Fruit fly (Drosophila melanogaster) whole organism, pupa: ENCODE data around the gene TwdlC.

Experiments
- CG10348 ChIP-seq: fragments of 200-800 bp; sonication (Bioruptor generic); IDR thresholded peaks from 2 replicates; pipeline ENCODE4 v1.3.6; 2022; ENCODE audit warnings: missing biosample characterization, missing genetic modification characterization
- CG12605 ChIP-seq: fragments of 200-800 bp; sonication (Bioruptor generic); IDR thresholded peaks from 2 replicates; pipeline ENCODE4 v1.3.6; 2022; ENCODE audit warnings: missing biosample characterization, missing genetic modification characterization
- CG13204 ChIP-seq: fragments of 200-800 bp; sonication (Bioruptor generic); optimal IDR thresholded peaks from 2 replicates; lab custom pipeline; 2018; ENCODE audit warnings: missing biosample characterization, mild to moderate bottlenecking, missing genetic modification characterization, moderate library complexity
- CG14655 ChIP-seq: fragments of 200-800 bp; sonication (Bioruptor generic); optimal IDR thresholded peaks from 3 replicates; lab custom pipeline; 2017; ENCODE audit warnings: mild to moderate bottlenecking, missing biosample characterization, missing genetic modification reagents, missing genetic modification characterization
- CG15710 ChIP-seq: fragments of 200-800 bp; sonication (Bioruptor generic); optimal IDR thresholded peaks from 2 replicates; lab custom pipeline; 2018; ENCODE audit warnings: missing biosample characterization, mild to moderate bottlenecking, missing genetic modification characterization, moderate library complexity
- CG17806 ChIP-seq: fragments of 200-800 bp; sonication (Bioruptor generic); optimal IDR thresholded peaks from 2 replicates; lab custom pipeline; 2018; ENCODE audit warnings: missing biosample characterization, mild to moderate bottlenecking, missing genetic modification characterization, moderate library complexity
- CG32121 ChIP-seq: fragments of 200-800 bp; sonication (Bioruptor generic); IDR thresholded peaks from 2 replicates; pipeline ENCODE4 v1.3.6; 2022; ENCODE audit warnings: missing biosample characterization, missing genetic modification characterization
- CG34367 ChIP-seq: fragments of 200-800 bp; sonication (Bioruptor generic); optimal IDR thresholded peaks from 2 replicates; lab custom pipeline; 2018; ENCODE audit warnings: missing biosample characterization, mild to moderate bottlenecking, missing genetic modification characterization
- CG4496 ChIP-seq: fragments of 200-800 bp; sonication (Bioruptor generic); IDR thresholded peaks from 3 replicates; pipeline ENCODE4 v1.3.6; 2022; ENCODE audit warnings: missing biosample characterization, missing genetic modification characterization
- CG8159 ChIP-seq: fragments of 200-800 bp; sonication (Bioruptor generic); optimal IDR thresholded peaks from 3 replicates; lab custom pipeline; 2018; ENCODE audit warnings: missing biosample characterization, mild to moderate bottlenecking, missing genetic modification characterization, moderate library complexity
- CG8301 ChIP-seq: fragments of 200-800 bp; sonication (Bioruptor generic); optimal IDR thresholded peaks from 2 replicates; lab custom pipeline; 2018; ENCODE audit warnings: missing biosample characterization, mild to moderate bottlenecking, missing genetic modification characterization
- CG9948 ChIP-seq: fragments of 200-800 bp; sonication (Bioruptor generic); optimal IDR thresholded peaks from 2 replicates; lab custom pipeline; 2018; ENCODE audit warnings: missing biosample characterization, mild to moderate bottlenecking, missing genetic modification characterization, moderate library complexity
- D1 ChIP-seq: fragments of 200-800 bp; sonication (Bioruptor generic); optimal IDR thresholded peaks from 2 replicates; lab custom pipeline; 2018; ENCODE audit warnings: missing biosample characterization, mild to moderate bottlenecking, missing genetic modification characterization, moderate library complexity
- EcR ChIP-seq: fragments of 200-800 bp; sonication (Bioruptor generic); optimal IDR thresholded peaks from 3 replicates; lab custom pipeline; 2019; ENCODE audit warnings: missing biosample characterization, missing genetic modification characterization, mild to moderate bottlenecking, moderate library complexity, missing genetic modification reagents
- Ets98B ChIP-seq: fragments of 200-800 bp; sonication (Bioruptor generic); IDR thresholded peaks from 2 replicates; pipeline ENCODE4 v1.3.6; 2022; ENCODE audit warnings: missing biosample characterization, missing genetic modification characterization
- Pif1A ChIP-seq: fragments of 200-800 bp; sonication (Bioruptor generic); optimal IDR thresholded peaks from 3 replicates; lab custom pipeline; 2016; ENCODE audit warnings: missing biosample characterization, missing genetic modification characterization
- Pif1B ChIP-seq: fragments of 200-800 bp; sonication (Bioruptor generic); optimal IDR thresholded peaks from 3 replicates; lab custom pipeline; 2016; ENCODE audit warnings: missing biosample characterization, missing genetic modification characterization
- Snoo ChIP-seq: fragments of 200-800 bp; sonication (Bioruptor generic); optimal IDR thresholded peaks from 3 replicates; lab custom pipeline; 2017; ENCODE audit warnings: missing biosample characterization, mild to moderate bottlenecking, missing genetic modification characterization, inconsistent platforms
- fd96Ca ChIP-seq: fragments of 200-800 bp; sonication (Bioruptor generic); IDR thresholded peaks from 3 replicates; pipeline ENCODE4 v1.3.6; 2022; ENCODE audit warnings: missing biosample characterization, missing genetic modification characterization
- gl ChIP-seq: fragments of 200-800 bp; sonication (Bioruptor generic); optimal IDR thresholded peaks from 2 replicates; lab custom pipeline; 2018; ENCODE audit warnings: missing biosample characterization, mild to moderate bottlenecking, missing genetic modification characterization
- rn ChIP-seq: fragments of 200-800 bp; sonication (Bioruptor generic); IDR thresholded peaks from 2 replicates; pipeline ENCODE4 v1.3.6; 2022; ENCODE audit warnings: missing biosample characterization, missing genetic modification characterization

Gene TwdlC

dm6 chr3R:26966385-26966784 is 28.2 kb upstream of the TwdlC start, which contains the start of gene Gr97a:
Gene Gr97a, minus strand, starts transcription at chr3R:26966485.
- TF ChIP-seq fd96Ca (GFP tag; lab: Robert Waterston, UW), result no peak
- TF ChIP-seq CG4496 (GFP tag; lab: Robert Waterston, UW), result no peak
- no peak for TF ChIP-seq CG15710 (tag; lab: Kevin White, UChicago)
- no peak for TF ChIP-seq CG8301 (tag; lab: Kevin White, UChicago)
- TF ChIP-seq CG8159, result no peak
- no peak for TF ChIP-seq Pif1B
- no peak for TF ChIP-seq rn (GFP tag; lab: Robert Waterston, UW)

dm6 chr3R:26966794-26967323 is 27.8 kb upstream of the TwdlC start, which contains the start of gene CG5521:
Gene CG5521, plus strand, starts transcription at chr3R:26966930.
- no peak for TF ChIP-seq Pif1A (GFP tag; lab: Kevin White, UChicago)
- TF ChIP-seq CG9948 (tag; lab: Kevin White, UChicago), result no peak
- no peak for TF ChIP-seq CG8301 (tag; lab: Kevin White, UChicago)
- no peak for TF ChIP-seq CG12605 (GFP tag; lab: Robert Waterston, UW)
- TF ChIP-seq rn (GFP tag; lab: Robert Waterston, UW), result no peak
- no peak for TF ChIP-seq CG17806 (tag; lab: Kevin White, UChicago)
- TF ChIP-seq CG32121 (GFP tag; lab: Robert Waterston, UW), result no peak
- TF ChIP-seq CG10348, result no peak
- no peak for TF ChIP-seq gl (tag; lab: Kevin White, UChicago)
- peak; percentile 53 for TF ChIP-seq CG13204
- TF ChIP-seq Ets98B, result no peak
- no peak for TF ChIP-seq Snoo (tag; lab: Kevin White, UChicago)
- no peak for TF ChIP-seq EcR (GFP tag; lab: Kevin White, UChicago)
- no peak for TF ChIP-seq CG14655
- peak; percentile 45; the same call in 1 of the 3 replicates for TF ChIP-seq CG4496 (GFP tag; lab: Robert Waterston, UW)
- peak; percentile 25 for TF ChIP-seq D1 (tag; lab: Kevin White, UChicago)
- no peak for TF ChIP-seq fd96Ca (GFP tag; lab: Robert Waterston, UW)
- no peak for TF ChIP-seq Pif1B
- TF ChIP-seq CG15710 (tag; lab: Kevin White, UChicago), result no peak
- TF ChIP-seq CG8159, result no peak
- TF ChIP-seq CG34367 (tag; lab: Kevin White, UChicago), result no peak

- peak; percentile 77 for TF ChIP-seq CG4496 (GFP tag; lab: Robert Waterston, UW)
- TF ChIP-seq CG8159, result peak; percentile 49
- TF ChIP-seq CG15710 (tag; lab: Kevin White, UChicago), result peak; percentile 9
- peak; percentile 75 for TF ChIP-seq CG32121 (GFP tag; lab: Robert Waterston, UW)
- no peak for TF ChIP-seq CG10348
- TF ChIP-seq CG12605 (GFP tag; lab: Robert Waterston, UW), result peak; percentile 1; the same call in 1 of the 2 replicates
- TF ChIP-seq CG34367 (tag; lab: Kevin White, UChicago), result peak; percentile 8
- peak; percentile 71; the same call in 2 of the 3 replicates for TF ChIP-seq fd96Ca (GFP tag; lab: Robert Waterston, UW)
- TF ChIP-seq Snoo (tag; lab: Kevin White, UChicago), result peak; percentile 38
- peak; percentile 67 for TF ChIP-seq Ets98B
- no peak for TF ChIP-seq Pif1A (GFP tag; lab: Kevin White, UChicago)
- TF ChIP-seq D1 (tag; lab: Kevin White, UChicago), result no peak
- peak; percentile 39 for TF ChIP-seq CG8301 (tag; lab: Kevin White, UChicago)
- TF ChIP-seq Pif1B, result peak; percentile 3
- peak; percentile 46 for TF ChIP-seq CG14655
- no peak; the same call in 1 of the 2 replicates for TF ChIP-seq rn (GFP tag; lab: Robert Waterston, UW)
- TF ChIP-seq CG17806 (tag; lab: Kevin White, UChicago), result no peak
- peak; percentile 5 for TF ChIP-seq CG9948 (tag; lab: Kevin White, UChicago)
Observed at dm6 chr3R:26967587-26968312, 26.9 kb upstream of the TwdlC start.

dm6 chr3R:26968313-26968605 is 26.4 kb upstream of the TwdlC start:
- no peak for TF ChIP-seq gl (tag; lab: Kevin White, UChicago)
- TF ChIP-seq CG9948 (tag; lab: Kevin White, UChicago), result no peak
- no peak for TF ChIP-seq fd96Ca (GFP tag; lab: Robert Waterston, UW)
- TF ChIP-seq Snoo (tag; lab: Kevin White, UChicago), result no peak
- TF ChIP-seq CG8159, result no peak
- TF ChIP-seq, all 21 proteins: peak for 0

- TF ChIP-seq gl (tag; lab: Kevin White, UChicago) (peak; percentile 21), CG9948 (tag; lab: Kevin White, UChicago) (peak; percentile 51), D1 (tag; lab: Kevin White, UChicago) (no peak), CG34367 (tag; lab: Kevin White, UChicago) (peak; percentile 0), Pif1B (no peak), CG10348 (no peak), fd96Ca (GFP tag; lab: Robert Waterston, UW) (peak; percentile 64; the same call in 1 of the 3 replicates), CG15710 (tag; lab: Kevin White, UChicago) (peak; percentile 38), CG4496 (GFP tag; lab: Robert Waterston, UW) (0 out of 3 replicates have a peak, but pooled peaks have one; percentile 40), EcR (GFP tag; lab: Kevin White, UChicago) (peak; percentile 92)
Observed at dm6 chr3R:26968823-26969638, 25.6 kb upstream of the TwdlC start.
